Fruit fly (Drosophila melanogaster): ENCODE data around the gene CG10663.

dm6 chr3L:12453529-12453928 is 31.3 kb downstream of the CG10663 start:
- TF ChIP-seq esn (GFP tag; optimal IDR thresholded peaks at IDR 0.05) (no peak), CG6808 (GFP tag; optimal IDR thresholded peaks at IDR 0.05) (no peak), vri (GFP tag; optimal IDR thresholded peaks at IDR 0.05) (no peak), CG4318 (GFP tag; optimal IDR thresholded peaks at IDR 0.05) (no peak), ss (GFP tag; optimal IDR thresholded peaks at IDR 0.05) (no peak), CG34406 (GFP tag; optimal IDR thresholded peaks at IDR 0.05) (no peak), CG3919 (GFP tag; optimal IDR thresholded peaks at IDR 0.05) (no peak), svp (GFP tag) (no peak), CG32006 (GFP tag; optimal IDR thresholded peaks at IDR 0.05) (no peak), dsx (GFP tag; optimal IDR thresholded peaks at IDR 0.05; ENCODE audit: poor library complexity, severe bottlenecking) (no peak), fkh (GFP tag; optimal IDR thresholded peaks at IDR 0.05) (no peak), fd85E (GFP tag; optimal IDR thresholded peaks at IDR 0.05) (no peak), Sox14 (GFP tag; optimal IDR thresholded peaks at IDR 0.05) (no peak)
